Fruit fly (Drosophila melanogaster) whole organism, embryonic: Measurements from ENCODE around the gene flfl.

ENCODE experiments used
- CG1024 ChIP-seq: fragments of 200-800 bp; sonication (Bioruptor generic); IDR thresholded peaks from 2 replicates; pipeline ENCODE4 v1.3.6; 2022; ENCODE audit warnings: missing biosample characterization, missing genetic modification characterization
- CG14710 ChIP-seq: fragments of 200-800 bp; sonication (Bioruptor generic); optimal IDR thresholded peaks from 3 replicates; lab custom pipeline; 2019; ENCODE audit warnings: missing biosample characterization, mild to moderate bottlenecking, missing genetic modification characterization, moderate library complexity
- CG18764 ChIP-seq: fragments of 200-800 bp; sonication (Bioruptor generic); optimal IDR thresholded peaks from 3 replicates; lab custom pipeline; 2016; ENCODE audit warnings: missing biosample characterization, missing genetic modification characterization
- CG2120 ChIP-seq: fragments of 200-800 bp; sonication (Bioruptor generic); optimal IDR thresholded peaks from 3 replicates; lab custom pipeline; 2016; ENCODE audit warnings: missing biosample characterization, missing genetic modification characterization
- CG34422 ChIP-seq: fragments of 200-800 bp; sonication (Bioruptor generic); IDR thresholded peaks from 3 replicates; pipeline ENCODE4 v1.3.6; 2022; ENCODE audit warnings: missing biosample characterization, missing genetic modification characterization
- CG42726 ChIP-seq: fragments of 200-800 bp; sonication (Bioruptor generic); IDR thresholded peaks from 2 replicates; pipeline ENCODE4 v1.3.6; 2022; ENCODE audit warnings: missing biosample characterization, missing genetic modification characterization; ENCODE audit not compliant: partially characterized antibody
- CG4617 ChIP-seq: fragments of 200-800 bp; sonication (Bioruptor generic); optimal IDR thresholded peaks from 3 replicates; lab custom pipeline; 2016; ENCODE audit warnings: missing biosample characterization, missing genetic modification characterization, borderline replicate concordance
- CG6272 ChIP-seq: fragments of 200-800 bp; sonication (Bioruptor generic); IDR thresholded peaks from 2 replicates; pipeline ENCODE4 v1.3.6; 2022; ENCODE audit warnings: missing biosample characterization, missing genetic modification characterization
- Doc3 ChIP-seq: fragments of 200-800 bp; sonication (Bioruptor generic); IDR thresholded peaks from 3 replicates; pipeline ENCODE4 v1.3.6; 2022; ENCODE audit warnings: missing biosample characterization, missing genetic modification characterization; ENCODE audit not compliant: partially characterized antibody
- Eip74EF ChIP-seq, 2 experiments: fragments of 200-800 bp in 1 of 2; fragments of >200 bp in 1 of 2; sonication (Bioruptor generic) in 1 of 2; optimal IDR thresholded peaks; 2 replicates each; lab custom pipeline; 2017 to 2019; ENCODE audit warnings: missing biosample characterization in 2 of 2, missing genetic modification characterization in 2 of 2, mild to moderate bottlenecking in 1 of 2, moderate library complexity in 1 of 2
- Fer1 ChIP-seq: fragments of 200-800 bp; sonication (Bioruptor generic); optimal IDR thresholded peaks from 2 replicates; lab custom pipeline; 2017; ENCODE audit warnings: missing biosample characterization, mild to moderate bottlenecking, missing genetic modification characterization
- Gsc ChIP-seq: fragments of 200-800 bp; sonication (Bioruptor generic); IDR thresholded peaks from 2 replicates; pipeline ENCODE4 v1.3.6; 2022; ENCODE audit warnings: missing biosample characterization, missing genetic modification characterization
- Hsf ChIP-seq: fragments of 200-800 bp; sonication (Bioruptor generic); optimal IDR thresholded peaks from 3 replicates; lab custom pipeline; 2016; ENCODE audit warnings: missing biosample characterization, missing genetic modification characterization
- MESR4 ChIP-seq: fragments of 200-800 bp; sonication (Bioruptor generic); optimal IDR thresholded peaks from 2 replicates; lab custom pipeline; 2018; ENCODE audit warnings: missing biosample characterization, mild to moderate bottlenecking, missing genetic modification characterization, moderate library complexity
- Max ChIP-seq: fragments of 200-800 bp; sonication (Bioruptor generic); optimal IDR thresholded peaks from 2 replicates; lab custom pipeline; 2016; ENCODE audit warnings: missing biosample characterization, mild to moderate bottlenecking, missing genetic modification characterization
- Med ChIP-seq: fragments of 200-800 bp; sonication (Bioruptor generic); peaks from one replicate; lab custom pipeline; 2016; ENCODE audit warnings: missing biosample characterization, missing genetic modification characterization, mild to moderate bottlenecking, inconsistent platforms, moderate library complexity
- Rfx ChIP-seq: fragments of 200-800 bp; sonication (Bioruptor generic); IDR thresholded peaks from 2 replicates; pipeline ENCODE4 v1.3.6; 2022; ENCODE audit warnings: missing biosample characterization, missing genetic modification characterization
- Sox100B ChIP-seq: fragments of 200-800 bp; sonication (Bioruptor generic); optimal IDR thresholded peaks from 3 replicates; lab custom pipeline; 2018; ENCODE audit warnings: missing biosample characterization, mild to moderate bottlenecking, missing genetic modification characterization
- Trl ChIP-seq, 3 experiments: fragments of >200 bp in 2 of 3; fragments of 200-800 bp in 1 of 3; sonication (Bioruptor generic) in 1 of 3; optimal IDR thresholded peaks; 2 replicates in 1 of 3; 3 replicates in 2 of 3; lab custom pipeline; 2016 to 2017; ENCODE audit warnings: missing biosample characterization in 1 of 3, missing genetic modification characterization in 1 of 3
- bigmax ChIP-seq: fragments of 200-800 bp; sonication (Bioruptor generic); optimal IDR thresholded peaks from 2 replicates; lab custom pipeline; 2018; ENCODE audit warnings: missing biosample characterization, mild to moderate bottlenecking, missing genetic modification characterization
- cg ChIP-seq: fragments of 200-800 bp; sonication (Bioruptor generic); optimal IDR thresholded peaks from 3 replicates; lab custom pipeline; 2019; ENCODE audit warnings: missing biosample characterization, mild to moderate bottlenecking, missing genetic modification characterization, moderate library complexity
- chinmo ChIP-seq: fragments of 200-800 bp; sonication (Bioruptor generic); IDR thresholded peaks from 4 replicates; pipeline ENCODE4 v1.3.6; 2022; ENCODE audit warnings: missing biosample characterization, missing genetic modification characterization; ENCODE audit not compliant: partially characterized antibody
- crol ChIP-seq: fragments of 200-800 bp; sonication (Bioruptor generic); IDR thresholded peaks from 2 replicates; pipeline ENCODE4 v1.3.6; 2022; ENCODE audit warnings: missing biosample characterization, missing genetic modification characterization
- dm ChIP-seq: fragments of 200-800 bp; sonication (Bioruptor generic); optimal IDR thresholded peaks from 3 replicates; lab custom pipeline; 2016; ENCODE audit warnings: missing biosample characterization, missing genetic modification characterization
- gfzf ChIP-seq: fragments of 200-800 bp; sonication (Bioruptor generic); optimal IDR thresholded peaks from 2 replicates; lab custom pipeline; 2016; ENCODE audit warnings: missing biosample characterization, mild to moderate bottlenecking, missing genetic modification characterization, moderate library complexity
- gro ChIP-seq: fragments of 200-800 bp; sonication (Bioruptor generic); optimal IDR thresholded peaks from 2 replicates; lab custom pipeline; 2016; ENCODE audit warnings: missing biosample characterization, missing genetic modification characterization
- gsb-n ChIP-seq: fragments of 200-800 bp; sonication (Bioruptor generic); optimal IDR thresholded peaks from 3 replicates; lab custom pipeline; 2018; ENCODE audit warnings: missing biosample characterization, mild to moderate bottlenecking, missing genetic modification characterization
- insv ChIP-seq, 2 experiments: fragments of 200-800 bp; sonication (Bioruptor generic); optimal IDR thresholded peaks; 3 replicates each; lab custom pipeline; 2016 to 2018; ENCODE audit warnings: missing biosample characterization in 2 of 2, missing genetic modification characterization in 2 of 2
- nerfin-1 ChIP-seq: fragments of 200-800 bp; sonication (Bioruptor generic); optimal IDR thresholded peaks from 3 replicates; lab custom pipeline; 2019; ENCODE audit warnings: missing biosample characterization, mild to moderate bottlenecking, missing genetic modification characterization, moderate library complexity
- nom ChIP-seq: fragments of 200-800 bp; sonication (Bioruptor generic); optimal IDR thresholded peaks from 2 replicates; lab custom pipeline; 2017; ENCODE audit warnings: missing biosample characterization, missing genetic modification characterization, mild to moderate bottlenecking, moderate library complexity, missing genetic modification reagents
- odd ChIP-seq: fragments of 200-800 bp; sonication (Bioruptor generic); optimal IDR thresholded peaks from 2 replicates; lab custom pipeline; 2017; ENCODE audit warnings: missing biosample characterization, mild to moderate bottlenecking, missing genetic modification characterization
- otp ChIP-seq: fragments of 200-800 bp; sonication (Bioruptor generic); IDR thresholded peaks from 3 replicates; pipeline ENCODE4, ENCODE4 v1.3.6; 2022; ENCODE audit warnings: missing biosample characterization, missing genetic modification characterization
- pan ChIP-seq, 4 experiments: fragments of >200 bp in 3 of 4; fragments of 200-800 bp in 1 of 4; sonication (Bioruptor generic) in 1 of 4; optimal IDR thresholded peaks in 3 of 4; IDR thresholded peaks in 1 of 4; 2 replicates each; pipeline versions ENCODE4 v1.3.6 to Lab custom; 2017 to 2022; ENCODE audit warnings: missing biosample characterization in 2 of 4, missing genetic modification characterization in 2 of 4, mixed read lengths in 1 of 4
- pzg ChIP-seq: fragments of 200-800 bp; sonication (Bioruptor generic); optimal IDR thresholded peaks from 3 replicates; lab custom pipeline; 2018; ENCODE audit warnings: missing biosample characterization, mild to moderate bottlenecking, missing genetic modification characterization, moderate library complexity
- rib ChIP-seq: fragments of 200-800 bp; sonication (Bioruptor generic); IDR thresholded peaks from 2 replicates; pipeline ENCODE4 v1.3.6; 2022; ENCODE audit warnings: missing biosample characterization, missing genetic modification characterization
- sc ChIP-seq, 3 experiments: fragments of >200 bp in 2 of 3; fragments of 200-800 bp in 1 of 3; sonication (Bioruptor generic) in 1 of 3; optimal IDR thresholded peaks; 2 replicates in 2 of 3; 3 replicates in 1 of 3; lab custom pipeline; 2017; ENCODE audit warnings: mild to moderate bottlenecking in 1 of 3, missing biosample characterization in 1 of 3, missing genetic modification characterization in 1 of 3, missing genetic modification reagents in 1 of 3
- sens ChIP-seq: fragments of 200-800 bp; sonication (Bioruptor generic); peaks from one replicate; lab custom pipeline; 2016; ENCODE audit warnings: missing biosample characterization, missing genetic modification characterization
- slp2 ChIP-seq: fragments of 200-800 bp; sonication (Bioruptor generic); optimal IDR thresholded peaks from 2 replicates; lab custom pipeline; 2016; ENCODE audit warnings: missing biosample characterization, missing genetic modification characterization
- sqz ChIP-seq: fragments of 200-800 bp; sonication (Bioruptor generic); optimal IDR thresholded peaks from 3 replicates; lab custom pipeline; 2018; ENCODE audit warnings: missing biosample characterization, mild to moderate bottlenecking, missing genetic modification characterization
- ssp ChIP-seq: fragments of 200-800 bp; sonication (Bioruptor generic); IDR thresholded peaks from 2 replicates; pipeline ENCODE4 v1.3.6; 2022; ENCODE audit warnings: missing biosample characterization, missing genetic modification characterization
- stwl ChIP-seq: fragments of 200-800 bp; sonication (Bioruptor generic); optimal IDR thresholded peaks from 3 replicates; lab custom pipeline; 2018; ENCODE audit warnings: missing biosample characterization, mild to moderate bottlenecking, missing genetic modification characterization, moderate library complexity
- ttk ChIP-seq: fragments of 200-800 bp; sonication (Bioruptor generic); IDR thresholded peaks from 2 replicates; pipeline ENCODE4 v2.1.2; 2022; ENCODE audit warnings: missing biosample characterization, missing genetic modification characterization
- wor ChIP-seq: fragments of 200-800 bp; sonication (Bioruptor generic); IDR thresholded peaks from 2 replicates; pipeline ENCODE4 v1.3.6; 2022; ENCODE audit warnings: missing biosample characterization, missing genetic modification characterization

flfl gene

dm6 chr3R:13645874-13646370, 37.8 kb upstream of the flfl start, which contains the start of gene sqd (continued):
- TF ChIP-seq gsb-n (tag; lab: Kevin White, UChicago) (peak; percentile 12), ttk (no peak)
- TF ChIP-seq, all 482 proteins: peak for 225

dm6 chr3R:13646729-13647633, 36.7 kb upstream of the flfl start, which contains the start of gene rin:
Gene rin, plus strand, starts transcription at chr3R:13647004.
- TF ChIP-seq ssp (GFP tag; lab: Robert Waterston, UW) (peak; percentile 9; the same call in 1 of the 2 replicates), CG34422 (GFP tag; lab: Robert Waterston, UW) (peak; percentile 59; the same call in 1 of the 3 replicates), Max (GFP tag; lab: Kevin White, UChicago) (peak; percentile 18), stwl (tag; lab: Kevin White, UChicago) (peak; percentile 17), Rfx (GFP tag; lab: Robert Waterston, UW) (peak; percentile 30; the same call in 1 of the 2 replicates), CG4617 (GFP tag; lab: Kevin White, UChicago) (peak; percentile 8), insv (GFP tag; optimal IDR thresholded peaks at IDR 0.05; lab: Kevin White, UChicago) (peak in 1 of 2 experiments; percentile 13), sqz (GFP tag; lab: Kevin White, UChicago) (peak; percentile 41), CG42726 (GFP tag; lab: Robert Waterston, UW) (no peak), pan (optimal IDR thresholded peaks at IDR 0.05; lab: Kevin White, UChicago) (no peak), pan (GFP tag; optimal IDR thresholded peaks at IDR 0.05 in 1 of 2, IDR thresholded peaks at IDR 0.05 in 1 of 2) (no peak), pzg (GFP tag; lab: Kevin White, UChicago) (peak; percentile 39), CG14710 (tag; lab: Kevin White, UChicago) (peak; percentile 99), otp (GFP tag; lab: Robert Waterston, UW) (no peak), dm (GFP tag; lab: Kevin White, UChicago) (peak; percentile 2), odd (no peak), Hsf (peak; percentile 7), Eip74EF (GFP tag; optimal IDR thresholded peaks at IDR 0.05; lab: Kevin White, UChicago) (peak in 1 of 2 experiments; percentile 16), sc (optimal IDR thresholded peaks at IDR 0.05; lab: Kevin White, UChicago) (no peak), sc (GFP tag; optimal IDR thresholded peaks at IDR 0.05; lab: Kevin White, UChicago) (no peak), slp2 (GFP tag; lab: Kevin White, UChicago) (peak; percentile 5), Trl (optimal IDR thresholded peaks at IDR 0.05; lab: Kevin White, UChicago) (peak in 1 of 2 experiments; percentile 49), Trl (GFP tag; optimal IDR thresholded peaks at IDR 0.05; lab: Kevin White, UChicago) (no peak), cg (GFP tag; lab: Kevin White, UChicago) (peak; percentile 92), gro (no peak), bigmax (GFP tag; lab: Kevin White, UChicago) (peak; percentile 45), gfzf (peak; percentile 37), chinmo (GFP tag; lab: Robert Waterston, UW) (0 out of 4 replicates have a peak, but pooled peaks have one; percentile 72), Gsc (GFP tag; lab: Robert Waterston, UW) (no peak), Med (GFP tag; lab: Kevin White, UChicago) (peak; percentile 28), sens (peak; percentile 62), wor (no peak), Sox100B (GFP tag; lab: Kevin White, UChicago) (no peak), CG1024 (GFP tag; lab: Robert Waterston, UW) (no peak), CG2120 (GFP tag; lab: Kevin White, UChicago) (peak; percentile 34), crol (GFP tag; lab: Robert Waterston, UW) (peak; percentile 38; the same call in 1 of the 2 replicates), CG18764 (no peak), CG6272 (no peak), nom (GFP tag; lab: Kevin White, UChicago) (peak; percentile 80), MESR4 (peak; percentile 49), nerfin-1 (tag; lab: Kevin White, UChicago) (peak; percentile 23), Fer1 (GFP tag; lab: Kevin White, UChicago) (peak; percentile 15), rib (GFP tag; lab: Robert Waterston, UW) (peak; percentile 39; the same call in 1 of the 2 replicates), Doc3 (GFP tag; lab: Robert Waterston, UW) (0 out of 3 replicates have a peak, but pooled peaks have one; percentile 9)
